Worm (Caenorhabditis elegans): ENCODE data around the gene nspb-6.

The nspb-6 gene

DNA sequence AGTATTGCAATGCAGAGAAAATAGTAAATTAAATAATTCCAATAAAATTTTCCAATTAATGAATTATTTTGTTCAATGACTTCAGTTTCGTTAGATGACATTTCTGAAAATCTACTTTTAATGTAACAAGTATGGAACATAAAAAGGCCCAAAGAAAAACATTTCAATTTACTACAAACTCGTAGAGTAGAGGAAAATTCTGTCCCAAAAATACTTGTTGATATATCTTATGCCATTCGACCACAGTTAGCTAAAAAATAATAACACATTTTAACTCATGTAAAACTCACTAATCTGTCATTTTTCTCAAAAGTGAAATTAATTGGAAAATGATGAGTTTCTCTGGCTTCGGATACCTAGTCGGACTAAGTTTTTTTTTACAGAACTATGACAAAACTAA lies 18.0 kb upstream of the nspb-6 start, which contains the start of gene srv-21:
srv-21 (minus strand) TSS at position 101 of the 400 bp plus-strand sequence.
- TF ChIP-seq him-1 (tag; optimal IDR thresholded peaks at IDR 0.05) = no peak

DNA sequence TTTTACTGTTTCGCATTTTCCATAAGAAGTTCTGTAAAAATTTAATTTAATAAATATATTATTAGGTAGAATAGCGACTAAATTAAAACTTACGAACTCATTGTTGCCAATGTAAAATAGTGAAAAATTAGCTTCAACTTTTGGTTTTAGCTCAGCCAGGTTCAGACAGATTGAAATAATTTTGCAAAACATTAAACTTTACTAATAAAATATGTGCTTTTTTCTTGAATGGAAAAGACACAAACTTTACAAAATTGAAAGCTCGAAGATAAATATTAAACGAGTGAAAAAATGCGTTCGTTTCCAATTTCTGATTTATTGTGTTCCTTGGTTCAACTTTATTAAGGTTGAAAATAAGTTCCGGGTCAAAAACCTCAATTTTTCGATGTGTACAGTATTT lies 15.4 kb upstream of the nspb-6 start, which contains the start of gene srv-22:
srv-22 (minus strand) TSS at position 101 of the 400 bp plus-strand sequence.
- TF ChIP-seq him-1 (tag; optimal IDR thresholded peaks at IDR 0.05) (no peak), W03F9.2 (tag; optimal IDR thresholded peaks at IDR 0.05) (no peak), dao-5 (tag; optimal IDR thresholded peaks at IDR 0.05) (no peak)

DNA sequence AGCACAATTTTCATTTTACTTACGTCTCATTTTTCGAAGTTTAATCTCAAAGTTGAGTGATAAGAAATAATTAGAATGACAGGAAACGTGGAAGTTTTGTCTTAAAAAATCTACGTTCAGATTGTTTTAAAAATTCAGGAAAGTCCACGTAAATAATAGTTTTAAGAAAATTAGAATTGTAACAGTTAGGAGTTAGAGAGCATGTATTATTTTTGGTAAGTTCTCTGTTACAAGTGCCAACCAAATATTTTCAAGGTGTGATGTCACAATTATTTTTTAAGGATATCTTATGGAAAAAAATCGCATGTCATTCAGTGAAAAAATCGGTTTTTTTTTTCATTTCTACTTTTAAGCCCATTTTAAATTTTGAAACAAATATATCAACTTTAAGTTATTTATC lies 10.8 kb upstream of the nspb-6 start, which contains the start of gene H04M03.11:
H04M03.11 (minus strand) TSS at position 101 of the 400 bp plus-strand sequence.
- TF ChIP-seq W03F9.2 (tag; optimal IDR thresholded peaks at IDR 0.05) (no peak), dao-5 (tag; optimal IDR thresholded peaks at IDR 0.05) (no peak), him-1 (tag; optimal IDR thresholded peaks at IDR 0.05) (no peak)

DNA sequence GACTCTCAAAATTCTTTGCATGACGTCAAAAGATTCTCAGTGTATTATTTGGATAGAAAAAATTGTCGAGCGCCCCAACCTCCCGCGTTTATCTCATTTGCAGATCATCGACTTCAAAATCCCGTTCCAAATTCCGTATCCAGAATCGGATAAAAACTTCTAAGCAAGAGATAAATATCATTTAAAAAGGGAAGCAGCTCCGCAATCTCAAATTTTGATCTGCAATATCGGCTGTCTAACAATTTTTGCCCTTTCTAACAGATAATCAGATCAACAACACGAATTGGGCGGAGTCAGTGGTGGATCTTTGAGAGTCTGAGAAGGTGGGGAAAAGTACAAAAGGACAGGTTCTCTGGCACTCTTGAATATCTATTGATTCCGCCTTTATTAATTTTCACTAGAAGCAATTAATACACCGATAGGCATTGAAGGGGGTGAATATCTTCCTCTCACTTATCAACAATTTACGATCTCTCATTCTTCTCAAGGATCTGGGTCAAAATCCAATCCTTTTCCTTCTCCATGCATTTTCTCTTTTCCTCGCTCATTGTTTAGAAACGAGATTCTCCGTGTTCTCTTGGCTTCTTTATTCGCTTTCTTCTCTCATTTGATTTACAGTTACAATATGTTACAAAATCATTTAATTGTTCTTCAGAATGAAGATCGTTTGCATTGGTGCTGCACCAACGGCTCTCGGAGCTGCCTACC lies 10.0 kb upstream of the nspb-6 start, which contains the start of gene glf-1:
glf-1 (plus strand) TSS at position 656 of the 708 bp plus-strand sequence.
- TF ChIP-seq dao-5 (tag; optimal IDR thresholded peaks at IDR 0.05) (no peak), W03F9.2 (tag; optimal IDR thresholded peaks at IDR 0.05) (no peak), him-1 (tag; optimal IDR thresholded peaks at IDR 0.05) (no peak)

DNA sequence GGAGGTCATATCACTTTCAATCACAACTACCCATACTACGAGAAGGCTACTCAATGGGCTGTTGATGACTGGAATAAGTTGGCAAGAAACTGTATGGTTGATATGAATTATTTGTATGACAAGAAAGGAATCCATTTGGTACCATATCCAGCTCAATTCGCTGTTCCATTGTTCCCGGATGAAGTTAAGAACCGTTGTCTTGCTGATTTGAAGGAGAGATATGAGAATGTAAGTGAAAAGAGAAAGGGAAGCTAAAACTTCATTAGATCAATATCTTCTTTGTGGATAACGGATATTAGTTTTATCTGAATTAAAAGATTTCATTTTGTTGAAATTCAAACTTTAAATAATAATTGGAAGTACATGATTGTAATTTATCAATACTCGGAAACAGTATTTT lies 8.7 kb upstream of the nspb-6 start:
- TF ChIP-seq dao-5 (tag; optimal IDR thresholded peaks at IDR 0.05) (no peak), him-1 (tag; optimal IDR thresholded peaks at IDR 0.05) (no peak), W03F9.2 (tag; optimal IDR thresholded peaks at IDR 0.05) (no peak)

ce11 chrIV:5891265-5891664 lies 4.0 kb upstream of the nspb-6 start, which contains the start of gene H04M03.3:
Gene H04M03.3, plus strand, starts transcription at chrIV:5891565.
- TF ChIP-seq him-1 (tag; optimal IDR thresholded peaks at IDR 0.05) (no peak), dao-5 (tag; optimal IDR thresholded peaks at IDR 0.05) (no peak), W03F9.2 (tag; optimal IDR thresholded peaks at IDR 0.05) (no peak)

DNA sequence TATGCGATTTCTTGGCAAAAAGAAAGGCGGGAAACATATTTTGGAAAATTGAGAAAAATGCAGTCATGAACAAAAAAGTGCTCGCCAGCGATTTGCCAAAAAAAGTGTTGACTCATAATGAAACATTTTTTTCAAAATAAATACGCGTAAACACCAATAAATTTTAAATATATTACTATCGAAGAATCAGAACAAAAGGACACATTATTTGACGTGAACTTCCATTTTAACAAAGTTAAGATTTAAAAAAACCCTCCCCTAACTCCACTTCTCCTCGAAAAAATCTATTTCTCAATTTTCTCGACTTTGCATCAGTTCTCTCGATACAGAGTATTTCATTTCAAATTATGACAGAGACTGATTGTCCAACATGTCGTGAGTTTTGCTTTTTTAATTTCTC lies 1.1 kb downstream of the nspb-6 start, which contains the start of gene pck-3:
pck-3 (plus strand) TSS at position 301 of the 400 bp plus-strand sequence.
- TF ChIP-seq dao-5 (tag; optimal IDR thresholded peaks at IDR 0.05) (no peak), W03F9.2 (tag; optimal IDR thresholded peaks at IDR 0.05) (no peak), him-1 (tag; optimal IDR thresholded peaks at IDR 0.05) (no peak)

DNA sequence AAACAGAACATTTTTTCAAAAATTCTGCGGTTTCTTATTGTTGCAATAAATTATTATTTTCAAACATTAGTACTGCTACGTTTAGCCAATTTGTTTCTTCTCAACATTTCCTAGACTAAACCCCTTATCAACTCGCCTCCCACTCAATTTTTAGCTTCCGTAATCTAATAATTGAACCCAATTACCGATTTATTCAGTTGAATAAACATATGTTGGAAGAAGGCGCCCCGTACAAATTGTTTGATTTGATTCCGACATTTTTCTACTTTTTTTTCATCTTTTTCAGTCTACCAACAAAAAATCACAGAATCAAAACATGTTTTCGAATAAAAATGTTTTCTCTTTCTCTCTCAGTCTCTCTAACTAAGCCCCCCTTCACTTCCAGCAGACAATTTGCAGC lies 7.4 kb downstream of the nspb-6 start:
- no peak for TF ChIP-seq W03F9.2 (tag; optimal IDR thresholded peaks at IDR 0.05)
- TF ChIP-seq dao-5 (tag; optimal IDR thresholded peaks at IDR 0.05) = no peak
- no peak for TF ChIP-seq him-1 (tag; optimal IDR thresholded peaks at IDR 0.05)

- TF ChIP-seq W03F9.2 (tag; optimal IDR thresholded peaks at IDR 0.05) = no peak
- TF ChIP-seq him-1 (tag; optimal IDR thresholded peaks at IDR 0.05) = no peak
- no peak for TF ChIP-seq dao-5 (tag; optimal IDR thresholded peaks at IDR 0.05)
Observed at ce11 chrIV:5903305-5903778, 8.1 kb downstream of the nspb-6 start, which contains the start of gene H04M03.12. Gene H04M03.12, minus strand, starts transcription at chrIV:5903355.

- no peak for TF ChIP-seq dao-5 (tag; optimal IDR thresholded peaks at IDR 0.05)
- TF ChIP-seq him-1 (tag; optimal IDR thresholded peaks at IDR 0.05) = no peak
- no peak for TF ChIP-seq W03F9.2 (tag; optimal IDR thresholded peaks at IDR 0.05)
Observed at ce11 chrIV:5915152-5915551, 19.9 kb downstream of the nspb-6 start.

ce11 chrIV:5917026-5917425 lies 21.7 kb downstream of the nspb-6 start, which contains the start of gene dhhc-13:
Gene dhhc-13, plus strand, starts transcription at chrIV:5917326.
- TF ChIP-seq W03F9.2 (tag; optimal IDR thresholded peaks at IDR 0.05) (no peak), him-1 (tag; optimal IDR thresholded peaks at IDR 0.05) (no peak), dao-5 (tag; optimal IDR thresholded peaks at IDR 0.05) (no peak)

DNA sequence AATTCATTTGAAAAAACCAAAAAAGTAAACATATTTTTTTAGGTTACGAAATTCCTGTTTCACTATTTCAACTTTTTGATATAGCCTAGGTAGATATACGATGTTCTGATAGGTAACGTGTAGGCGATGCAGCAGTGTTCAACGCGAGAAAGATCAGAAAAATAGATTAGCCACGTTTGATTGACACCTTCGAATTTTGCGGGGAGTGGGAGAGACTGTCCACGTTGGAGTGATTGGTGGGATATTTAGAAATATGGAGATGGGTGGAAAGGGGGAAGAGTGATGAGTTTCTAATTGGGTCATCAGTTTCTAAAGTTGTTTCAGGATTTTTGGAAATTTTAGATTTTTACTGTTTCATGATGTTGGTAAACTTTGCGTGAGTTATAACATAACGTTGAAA lies 27.8 kb downstream of the nspb-6 start:
- no peak for TF ChIP-seq dao-5 (tag; optimal IDR thresholded peaks at IDR 0.05)

ce11 chrIV:5924241-5924640 lies 29.0 kb downstream of the nspb-6 start:
- TF ChIP-seq him-1 (tag; optimal IDR thresholded peaks at IDR 0.05) (no peak), W03F9.2 (tag; optimal IDR thresholded peaks at IDR 0.05) (no peak), dao-5 (tag; optimal IDR thresholded peaks at IDR 0.05) (no peak)

DNA sequence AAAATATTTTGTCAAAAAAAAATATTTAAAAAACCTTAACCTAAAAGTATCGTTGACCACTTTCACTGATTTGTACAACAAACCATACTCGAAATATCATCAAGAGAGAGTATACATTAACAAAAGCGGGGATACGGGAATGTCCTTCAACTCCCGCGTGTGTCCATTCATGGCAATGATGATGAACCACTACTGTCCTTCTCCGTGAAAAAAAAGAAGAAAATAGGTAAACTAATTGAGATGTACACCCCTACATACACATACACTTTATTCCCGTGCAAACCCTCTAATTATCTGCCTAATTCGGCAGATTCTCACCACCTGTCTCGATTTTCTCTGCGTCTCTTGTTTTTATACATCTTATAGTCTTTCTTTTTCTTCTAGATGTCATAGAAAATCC lies 31.4 kb downstream of the nspb-6 start:
- TF ChIP-seq dao-5 (tag; optimal IDR thresholded peaks at IDR 0.05) (no peak), him-1 (tag; optimal IDR thresholded peaks at IDR 0.05) (no peak), W03F9.2 (tag; optimal IDR thresholded peaks at IDR 0.05) (no peak)
